Fruit fly (Drosophila melanogaster) whole organism: Measurements from ENCODE around the gene PGRP-LD.

Experiments used
- CG8478 ChIP-seq: fragments of >200 bp; optimal IDR thresholded peaks from 2 replicates; lab custom pipeline; 2018; ENCODE audit warnings: inconsistent platforms
- Dll ChIP-seq: fragments of >200 bp; optimal IDR thresholded peaks from 2 replicates; lab custom pipeline; 2017
- EcR ChIP-seq, 2 experiments: fragments of >200 bp; optimal IDR thresholded peaks; 2 replicates each; lab custom pipeline; 2017; ENCODE audit warnings: missing biosample characterization in 2 of 2, missing genetic modification characterization in 2 of 2, missing genetic modification reagents in 2 of 2
- pan ChIP-seq: fragments of >200 bp; optimal IDR thresholded peaks from 2 replicates; lab custom pipeline; 2017
- psq ChIP-seq: fragments of >200 bp; optimal IDR thresholded peaks from 2 replicates; lab custom pipeline; 2017

- no peak for TF ChIP-seq Dll
- TF ChIP-seq pan (lab: Kevin White, UChicago): no peak
- TF ChIP-seq psq: no peak
- TF ChIP-seq EcR (GFP tag; optimal IDR thresholded peaks at IDR 0.05; lab: Kevin White, UChicago): no peak
- no peak for TF ChIP-seq CG8478 (lab: Kevin White, UChicago)
Observed at dm6 chr3L:5828275-5828674, 48.4 kb downstream of the PGRP-LD start.
